Fruit fly (Drosophila melanogaster) whole organism, embryonic: Measurements from ENCODE around the gene DAAM.

Experiments used
- CG12155 ChIP-seq: fragments of 200-800 bp; sonication (Bioruptor generic); optimal IDR thresholded peaks from 3 replicates; lab custom pipeline; 2016; ENCODE audit warnings: missing biosample characterization, missing genetic modification characterization
- CG15696 ChIP-seq: fragments of 200-800 bp; sonication (Bioruptor generic); optimal IDR thresholded peaks from 2 replicates; lab custom pipeline; 2019; ENCODE audit warnings: missing biosample characterization, mild to moderate bottlenecking, missing genetic modification characterization, moderate library complexity
- CG6272 ChIP-seq: fragments of 200-800 bp; sonication (Bioruptor generic); IDR thresholded peaks from 2 replicates; pipeline ENCODE4 v1.3.6; 2022; ENCODE audit warnings: missing biosample characterization, missing genetic modification characterization
- ato ChIP-seq: fragments of 200-800 bp; sonication (Bioruptor generic); IDR thresholded peaks from 2 replicates; pipeline ENCODE4 v1.3.6; 2022; ENCODE audit warnings: missing biosample characterization, missing genetic modification characterization; ENCODE audit not compliant: partially characterized antibody
- btn ChIP-seq: fragments of 200-800 bp; sonication (Bioruptor generic); optimal IDR thresholded peaks from 2 replicates; lab custom pipeline; 2016; ENCODE audit warnings: missing biosample characterization, missing genetic modification characterization
- corto ChIP-seq: fragments of 200-800 bp; sonication (Bioruptor generic); optimal IDR thresholded peaks from 2 replicates; lab custom pipeline; 2016; ENCODE audit warnings: missing biosample characterization, mild to moderate bottlenecking, missing genetic modification characterization, moderate library complexity
- her ChIP-seq: fragments of 200-800 bp; sonication (Bioruptor generic); optimal IDR thresholded peaks from 2 replicates; lab custom pipeline; 2016; ENCODE audit warnings: missing biosample characterization, missing genetic modification characterization
- insv ChIP-seq, 2 experiments: fragments of 200-800 bp; sonication (Bioruptor generic); optimal IDR thresholded peaks; 3 replicates each; lab custom pipeline; 2016 to 2018; ENCODE audit warnings: missing biosample characterization in 2 of 2, missing genetic modification characterization in 2 of 2
- jumu ChIP-seq: fragments of 200-800 bp; sonication (Bioruptor generic); optimal IDR thresholded peaks from 3 replicates; lab custom pipeline; 2016; ENCODE audit warnings: missing biosample characterization, missing genetic modification characterization
- salm ChIP-seq: fragments of 200-800 bp; sonication (Bioruptor generic); optimal IDR thresholded peaks from 2 replicates; lab custom pipeline; 2018; ENCODE audit warnings: missing biosample characterization, mild to moderate bottlenecking, missing genetic modification characterization

- TF ChIP-seq her (GFP tag; lab: Kevin White, UChicago) (no peak), salm (tag; lab: Kevin White, UChicago) (no peak), CG15696 (no peak), corto (no peak), insv (GFP tag; optimal IDR thresholded peaks at IDR 0.05; lab: Kevin White, UChicago) (no peak), CG12155 (GFP tag; lab: Kevin White, UChicago) (no peak), CG6272 (GFP tag; lab: Robert Waterston, UW) (no peak), jumu (GFP tag; lab: Kevin White, UChicago) (no peak), ato (no peak), btn (GFP tag; lab: Kevin White, UChicago) (no peak)
Measured at dm6 chrX:1346256-1346655, 24.1 kb upstream of the DAAM start, which contains the start of gene Tsp2A.
